Fruit fly (Drosophila melanogaster) whole organism, embryonic: ENCODE data around the gene Acat2.

ENCODE experiments used
- Atf6 ChIP-seq: fragments of 200-800 bp; sonication (Bioruptor generic); IDR thresholded peaks from 2 replicates; pipeline ENCODE4 v1.3.6; 2022; ENCODE audit warnings: missing biosample characterization, missing genetic modification characterization
- CG10147 ChIP-seq: fragments of 200-800 bp; sonication (Bioruptor generic); optimal IDR thresholded peaks from 2 replicates; lab custom pipeline; 2019; ENCODE audit warnings: missing biosample characterization, mild to moderate bottlenecking, missing genetic modification characterization, moderate library complexity
- CG10321 ChIP-seq: fragments of 200-800 bp; sonication (Bioruptor generic); IDR thresholded peaks from 2 replicates; pipeline ENCODE4 v1.3.6; 2022; ENCODE audit warnings: missing biosample characterization, missing genetic modification characterization
- CG10462 ChIP-seq: fragments of 200-800 bp; sonication (Bioruptor generic); optimal IDR thresholded peaks from 2 replicates; lab custom pipeline; 2016; ENCODE audit warnings: missing biosample characterization, missing genetic modification characterization
- CG11085 ChIP-seq: fragments of 200-800 bp; sonication (Bioruptor generic); IDR thresholded peaks from 2 replicates; pipeline ENCODE4 v1.3.6; 2022; ENCODE audit warnings: missing biosample characterization, missing genetic modification characterization
- CG11456 ChIP-seq: fragments of 200-800 bp; sonication (Bioruptor generic); IDR thresholded peaks from 3 replicates; pipeline ENCODE4 v1.3.6; 2022; ENCODE audit warnings: missing biosample characterization, missing genetic modification characterization
- CG11504 ChIP-seq: fragments of 200-800 bp; sonication (Bioruptor generic); optimal IDR thresholded peaks from 3 replicates; lab custom pipeline; 2019; ENCODE audit warnings: missing biosample characterization, mild to moderate bottlenecking, missing genetic modification characterization, moderate library complexity
- CG11560 ChIP-seq: fragments of 200-800 bp; sonication (Bioruptor generic); IDR thresholded peaks from 3 replicates; pipeline ENCODE4 v1.3.6; 2022; ENCODE audit warnings: missing biosample characterization, missing genetic modification characterization
- CG11696 ChIP-seq: fragments of 200-800 bp; sonication (Bioruptor generic); IDR thresholded peaks from 2 replicates; pipeline ENCODE4 v1.3.6; 2022; ENCODE audit warnings: missing biosample characterization, missing genetic modification characterization
- CG12769 ChIP-seq: fragments of 200-800 bp; sonication (Bioruptor generic); optimal IDR thresholded peaks from 2 replicates; lab custom pipeline; 2019; ENCODE audit warnings: missing biosample characterization, mild to moderate bottlenecking, missing genetic modification characterization, moderate library complexity
- CG14965 ChIP-seq: fragments of 200-800 bp; sonication (Bioruptor generic); optimal IDR thresholded peaks from 2 replicates; lab custom pipeline; 2016; ENCODE audit warnings: missing biosample characterization, missing genetic modification characterization, borderline replicate concordance
- CG16813 ChIP-seq: fragments of 200-800 bp; sonication (Bioruptor generic); IDR thresholded peaks from 3 replicates; pipeline ENCODE4 v1.3.6; 2022; ENCODE audit warnings: missing biosample characterization, missing genetic modification characterization; ENCODE audit not compliant: partially characterized antibody
- CG17829 ChIP-seq: fragments of 200-800 bp; optimal IDR thresholded peaks from 2 replicates; lab custom pipeline; 2019; ENCODE audit warnings: missing biosample characterization, mild to moderate bottlenecking, missing genetic modification characterization, moderate library complexity
- CG2129 ChIP-seq: fragments of 200-800 bp; sonication (Bioruptor generic); IDR thresholded peaks from 2 replicates; pipeline ENCODE4 v1.3.6; 2022; ENCODE audit warnings: missing biosample characterization, missing genetic modification characterization; ENCODE audit not compliant: partially characterized antibody
- CG2678 ChIP-seq: fragments of 200-800 bp; sonication (Bioruptor generic); optimal IDR thresholded peaks from 3 replicates; lab custom pipeline; 2019; ENCODE audit warnings: missing biosample characterization, mild to moderate bottlenecking, missing genetic modification characterization, moderate library complexity
- CG32772 ChIP-seq: fragments of 200-800 bp; sonication (Bioruptor generic); IDR thresholded peaks from 2 replicates; pipeline ENCODE4 v1.3.6; 2022; ENCODE audit warnings: missing biosample characterization, missing genetic modification characterization
- CG6254 ChIP-seq: fragments of 200-800 bp; sonication (Bioruptor generic); optimal IDR thresholded peaks from 3 replicates; lab custom pipeline; 2017; ENCODE audit warnings: mild to moderate bottlenecking, missing biosample characterization, missing genetic modification reagents, missing genetic modification characterization
- CG6654 ChIP-seq: fragments of 200-800 bp; sonication (Bioruptor generic); optimal IDR thresholded peaks from 2 replicates; lab custom pipeline; 2017; ENCODE audit warnings: missing biosample characterization, mild to moderate bottlenecking, missing genetic modification characterization
- CG8281 ChIP-seq: fragments of 200-800 bp; sonication (Bioruptor generic); optimal IDR thresholded peaks from 2 replicates; lab custom pipeline; 2018; ENCODE audit warnings: missing biosample characterization, mild to moderate bottlenecking, missing genetic modification characterization, moderate library complexity
- CG8359 ChIP-seq: fragments of 200-800 bp; sonication (Bioruptor generic); optimal IDR thresholded peaks from 2 replicates; lab custom pipeline; 2017; ENCODE audit warnings: missing biosample characterization, mild to moderate bottlenecking, missing genetic modification characterization, borderline replicate concordance
- CG9437 ChIP-seq: fragments of 200-800 bp; sonication (Bioruptor generic); optimal IDR thresholded peaks from 2 replicates; lab custom pipeline; 2018; ENCODE audit warnings: missing biosample characterization, mild to moderate bottlenecking, missing genetic modification characterization
- CG9876 ChIP-seq: fragments of 200-800 bp; sonication (Bioruptor generic); optimal IDR thresholded peaks from 2 replicates; lab custom pipeline; 2016; ENCODE audit warnings: missing biosample characterization, missing genetic modification characterization
- CrebB ChIP-seq: fragments of 200-800 bp; sonication (Bioruptor generic); optimal IDR thresholded peaks from 3 replicates; lab custom pipeline; 2018; ENCODE audit warnings: missing biosample characterization, mild to moderate bottlenecking, missing genetic modification characterization
- HHEX ChIP-seq: fragments of 200-800 bp; sonication (Bioruptor generic); optimal IDR thresholded peaks from 3 replicates; lab custom pipeline; 2017; ENCODE audit warnings: missing biosample characterization, mild to moderate bottlenecking, missing genetic modification characterization, missing genetic modification reagents
- Hr51 ChIP-seq, 2 experiments: fragments of 200-800 bp; sonication (Bioruptor generic); optimal IDR thresholded peaks; 2 replicates in 1 of 2; 3 replicates in 1 of 2; lab custom pipeline; 2016 to 2018; ENCODE audit warnings: missing biosample characterization in 2 of 2, missing genetic modification characterization in 2 of 2, mild to moderate bottlenecking in 1 of 2, moderate library complexity in 1 of 2
- Mes4 ChIP-seq: fragments of 200-800 bp; sonication (Bioruptor generic); optimal IDR thresholded peaks from 2 replicates; lab custom pipeline; 2016; ENCODE audit warnings: missing biosample characterization, missing genetic modification characterization
- Nf-YB ChIP-seq: fragments of 200-800 bp; sonication (Bioruptor generic); optimal IDR thresholded peaks from 3 replicates; lab custom pipeline; 2019; ENCODE audit warnings: missing biosample characterization, mild to moderate bottlenecking, missing genetic modification characterization, moderate library complexity
- Oaz ChIP-seq: fragments of 200-800 bp; sonication (Bioruptor generic); IDR thresholded peaks from 2 replicates; pipeline ENCODE4 v1.3.6; 2022; ENCODE audit warnings: missing biosample characterization, missing genetic modification characterization
- Optix ChIP-seq: fragments of 200-800 bp; sonication (Bioruptor generic); IDR thresholded peaks from 3 replicates; pipeline ENCODE4 v1.3.6; 2022; ENCODE audit warnings: missing biosample characterization, missing genetic modification characterization
- Taf1 ChIP-seq: fragments of 200-800 bp; sonication (Bioruptor generic); IDR thresholded peaks from 2 replicates; pipeline ENCODE4 v1.3.6; 2022; ENCODE audit warnings: missing biosample characterization, missing genetic modification characterization
- al ChIP-seq: fragments of 200-800 bp; sonication (Bioruptor generic); IDR thresholded peaks from 2 replicates; pipeline ENCODE4 v1.3.6; 2022; ENCODE audit warnings: missing biosample characterization, missing genetic modification characterization
- ara ChIP-seq: fragments of 200-800 bp; sonication (Bioruptor generic); IDR thresholded peaks from 2 replicates; pipeline ENCODE4 v1.3.6; 2022; ENCODE audit warnings: missing biosample characterization, missing genetic modification characterization
- dmrt99B ChIP-seq: fragments of 200-800 bp; sonication (Bioruptor generic); optimal IDR thresholded peaks from 2 replicates; lab custom pipeline; 2018; ENCODE audit warnings: missing biosample characterization, mild to moderate bottlenecking, missing genetic modification characterization, moderate library complexity
- ems ChIP-seq: fragments of 200-800 bp; sonication (Bioruptor generic); optimal IDR thresholded peaks from 3 replicates; lab custom pipeline; 2016; ENCODE audit warnings: missing biosample characterization, missing genetic modification characterization
- ewg ChIP-seq: fragments of 200-800 bp; sonication (Bioruptor generic); optimal IDR thresholded peaks from 3 replicates; lab custom pipeline; 2017; ENCODE audit warnings: mild to moderate bottlenecking, missing biosample characterization, missing genetic modification reagents, missing genetic modification characterization
- fd3F ChIP-seq: fragments of 200-800 bp; sonication (Bioruptor generic); optimal IDR thresholded peaks from 2 replicates; lab custom pipeline; 2018; ENCODE audit warnings: missing biosample characterization, mild to moderate bottlenecking, missing genetic modification characterization, moderate library complexity
- ken ChIP-seq: fragments of 200-800 bp; sonication (Bioruptor generic); IDR thresholded peaks from 3 replicates; pipeline ENCODE4 v1.3.6; 2022; ENCODE audit warnings: missing biosample characterization, missing genetic modification characterization
- knrl ChIP-seq: fragments of 200-800 bp; sonication (Bioruptor generic); IDR thresholded peaks from 3 replicates; pipeline ENCODE4 v1.3.6; 2022; ENCODE audit warnings: missing biosample characterization, missing genetic modification characterization; ENCODE audit not compliant: partially characterized antibody
- lilli ChIP-seq: fragments of 200-800 bp; sonication (Bioruptor generic); optimal IDR thresholded peaks from 3 replicates; lab custom pipeline; 2016; ENCODE audit warnings: missing biosample characterization, missing genetic modification characterization
- oc ChIP-seq: fragments of 200-800 bp; sonication (Bioruptor generic); optimal IDR thresholded peaks from 2 replicates; lab custom pipeline; 2018; ENCODE audit warnings: missing biosample characterization, mild to moderate bottlenecking, missing genetic modification characterization, moderate library complexity
- pan ChIP-seq, 4 experiments: fragments of >200 bp in 3 of 4; fragments of 200-800 bp in 1 of 4; sonication (Bioruptor generic) in 1 of 4; optimal IDR thresholded peaks in 3 of 4; IDR thresholded peaks in 1 of 4; 2 replicates each; pipeline versions ENCODE4 v1.3.6 to Lab custom; 2017 to 2022; ENCODE audit warnings: missing biosample characterization in 2 of 4, missing genetic modification characterization in 2 of 4, mixed read lengths in 1 of 4
- peb ChIP-seq: fragments of 200-800 bp; sonication (Bioruptor generic); IDR thresholded peaks from 2 replicates; pipeline ENCODE4 v1.3.6; 2022; ENCODE audit warnings: missing biosample characterization, missing genetic modification characterization
- pzg ChIP-seq: fragments of 200-800 bp; sonication (Bioruptor generic); optimal IDR thresholded peaks from 3 replicates; lab custom pipeline; 2018; ENCODE audit warnings: missing biosample characterization, mild to moderate bottlenecking, missing genetic modification characterization, moderate library complexity
- stc ChIP-seq: fragments of 200-800 bp; sonication (Bioruptor generic); IDR thresholded peaks from 2 replicates; pipeline ENCODE4 v1.3.6; 2022; ENCODE audit warnings: missing biosample characterization, missing genetic modification characterization
- tll ChIP-seq, 2 experiments: fragments of 200-800 bp in 1 of 2; fragments of >200 bp in 1 of 2; sonication (Bioruptor generic) in 1 of 2; optimal IDR thresholded peaks; 2 replicates each; lab custom pipeline; 2017 to 2019; ENCODE audit warnings: missing biosample characterization in 2 of 2, missing genetic modification characterization in 2 of 2, mild to moderate bottlenecking in 1 of 2, moderate library complexity in 1 of 2
- zen ChIP-seq: fragments of 200-800 bp; sonication (Bioruptor generic); optimal IDR thresholded peaks from 3 replicates; lab custom pipeline; 2018; ENCODE audit warnings: missing biosample characterization, mild to moderate bottlenecking, missing genetic modification characterization, moderate library complexity

Gene Acat2

dm6 chr3L:1334571-1335427, 32.1 kb downstream of the Acat2 start, which contains the start of the genes Hmbs and CG2211 (continued):
- TF ChIP-seq fd3F (GFP tag; lab: Kevin White, UChicago) (peak; percentile 69), lilli (GFP tag; lab: Kevin White, UChicago) (peak; percentile 95), Atf6 (GFP tag; lab: Robert Waterston, UW) (peak; percentile 88), CG32772 (GFP tag; lab: Robert Waterston, UW) (peak; percentile 73), CG14965 (GFP tag; lab: Kevin White, UChicago) (no peak), CG6254 (GFP tag; lab: Kevin White, UChicago) (peak; percentile 61), CG12769 (tag; lab: Kevin White, UChicago) (peak; percentile 76), Taf1 (peak; percentile 50; the same call in 1 of the 2 replicates), CG10462 (GFP tag; lab: Kevin White, UChicago) (peak; percentile 69), peb (GFP tag; lab: Robert Waterston, UW) (peak; percentile 74), ara (GFP tag; lab: Robert Waterston, UW) (peak; percentile 78), CG11560 (peak; percentile 74; the same call in 2 of the 3 replicates), CG17829 (tag; lab: Kevin White, UChicago) (peak; percentile 94), ewg (GFP tag; lab: Kevin White, UChicago) (peak; percentile 72), CG2678 (tag; lab: Kevin White, UChicago) (peak; percentile 89), CG11504 (tag; lab: Kevin White, UChicago) (no peak), zen (tag; lab: Kevin White, UChicago) (peak; percentile 87), ems (GFP tag; lab: Kevin White, UChicago) (peak; percentile 91), stc (GFP tag; lab: Robert Waterston, UW) (peak; percentile 75), CG2129 (GFP tag; lab: Robert Waterston, UW) (no peak), knrl (GFP tag; lab: Robert Waterston, UW) (peak; percentile 60), CG9876 (peak; percentile 84), al (GFP tag; lab: Robert Waterston, UW) (peak; percentile 79), CG10147 (GFP tag; lab: Kevin White, UChicago) (peak; percentile 86), CG10321 (peak; percentile 45; the same call in 1 of the 2 replicates), Oaz (peak; percentile 42; the same call in 1 of the 2 replicates), Mes4 (peak; percentile 87), CG11456 (GFP tag; lab: Robert Waterston, UW) (peak; percentile 87; the same call in 2 of the 3 replicates), ken (peak; percentile 81), CG8281 (tag; lab: Kevin White, UChicago) (peak; percentile 48), CG11085 (GFP tag; lab: Robert Waterston, UW) (peak; percentile 80), CG16813 (peak; percentile 54), tll (GFP tag; optimal IDR thresholded peaks at IDR 0.05; lab: Kevin White, UChicago) (peak in 1 of 2 experiments; percentile 55), Hr51 (GFP tag; optimal IDR thresholded peaks at IDR 0.05; lab: Kevin White, UChicago) (peak; percentile 85 to 89), CG11696 (peak; percentile 73), Optix (GFP tag; lab: Robert Waterston, UW) (peak; percentile 59; the same call in 2 of the 3 replicates), pan (optimal IDR thresholded peaks at IDR 0.05; lab: Kevin White, UChicago) (no peak), pan (GFP tag; optimal IDR thresholded peaks at IDR 0.05 in 1 of 2, IDR thresholded peaks at IDR 0.05 in 1 of 2) (peak in 1 of 2 experiments; percentile 89), CrebB (peak; percentile 75), CG8359 (GFP tag; lab: Kevin White, UChicago) (no peak), CG9437 (GFP tag; lab: Kevin White, UChicago) (peak; percentile 34), pzg (peak; percentile 95), Nf-YB (GFP tag; lab: Kevin White, UChicago) (peak; percentile 60), HHEX (GFP tag; lab: Kevin White, UChicago) (peak; percentile 72), oc (tag; lab: Kevin White, UChicago) (peak; percentile 58), dmrt99B (tag; lab: Kevin White, UChicago) (no peak), CG6654 (GFP tag; lab: Kevin White, UChicago) (peak; percentile 26)
